Worm (Caenorhabditis elegans) whole organism, L4/young adult: Measurements from ENCODE around the gene col-33.

Experiments
- W03F9.2 ChIP-seq: fragments of 150-350 bp; optimal IDR thresholded peaks from 2 replicates; lab custom pipeline; 2014; ENCODE audit warnings: missing biosample characterization, missing genetic modification characterization
- dao-5 ChIP-seq: sonication (generic microtip); optimal IDR thresholded peaks from 2 replicates; lab custom pipeline; 2016; ENCODE audit warnings: missing genotype, missing genetic modification characterization, moderate library complexity, missing compliant biosample characterization
- him-1 ChIP-seq: sonication (generic microtip); optimal IDR thresholded peaks from 2 replicates; lab custom pipeline; 2016; ENCODE audit warnings: missing genotype, missing genetic modification reagents, missing genetic modification characterization, missing compliant biosample characterization

col-33 gene

ce11 chrIV:4247334-4247733 lies 15.8 kb upstream of the col-33 start:
- TF ChIP-seq him-1 (tag; lab: Kevin White, UChicago) (no peak), dao-5 (tag; lab: Kevin White, UChicago) (no peak), W03F9.2 (tag; lab: Kevin White, UChicago) (no peak)

- TF ChIP-seq W03F9.2 (tag; lab: Kevin White, UChicago), result no peak
- no peak for TF ChIP-seq him-1 (tag; lab: Kevin White, UChicago)
- no peak for TF ChIP-seq dao-5 (tag; lab: Kevin White, UChicago)
Observed at ce11 chrIV:4247770-4248169, 15.3 kb upstream of the col-33 start, which contains the start of gene ama-1. ama-1 (plus strand) TSS chrIV:4248070.

- TF ChIP-seq W03F9.2 (tag; lab: Kevin White, UChicago) (no peak), him-1 (tag; lab: Kevin White, UChicago) (no peak), dao-5 (tag; lab: Kevin White, UChicago) (no peak)
Observed at ce11 chrIV:4254989-4255582, 8.0 kb upstream of the col-33 start.

DNA sequence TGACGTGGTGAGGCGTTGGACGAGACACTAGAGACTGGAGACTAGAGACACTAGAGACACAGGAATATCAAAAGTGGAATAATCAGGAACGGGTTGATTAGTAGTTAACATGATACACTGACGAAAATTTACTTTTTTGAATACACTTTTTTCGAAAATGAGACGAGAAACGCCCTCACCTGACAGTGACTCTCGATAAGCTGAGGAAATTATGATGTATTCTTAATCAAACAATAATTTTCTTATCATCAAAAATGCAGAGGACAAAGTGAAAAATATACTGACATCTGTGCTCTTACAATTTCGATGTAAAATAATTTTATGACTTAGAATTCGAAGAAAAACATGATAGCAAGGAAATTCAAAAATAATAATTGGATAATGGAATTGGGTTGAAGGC lies 3.7 kb upstream of the col-33 start:
- no peak for TF ChIP-seq dao-5 (tag; lab: Kevin White, UChicago)

DNA sequence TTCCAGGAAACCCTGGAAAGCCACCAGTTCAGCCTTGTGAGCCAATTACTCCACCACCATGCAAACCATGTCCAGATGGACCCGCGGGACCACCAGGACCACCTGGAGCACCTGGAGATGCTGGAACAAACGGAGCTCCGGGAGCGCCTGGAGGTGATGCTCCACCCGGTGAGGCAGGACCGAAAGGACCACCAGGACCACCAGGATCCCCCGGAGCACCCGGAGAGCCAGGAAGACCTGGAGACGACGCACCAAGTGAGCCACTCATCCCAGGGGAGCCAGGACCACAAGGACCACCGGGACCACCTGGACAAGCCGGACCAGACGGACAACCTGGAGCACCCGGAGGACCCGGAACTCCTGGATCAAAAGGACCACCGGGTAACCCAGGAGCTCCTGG lies 1.6 kb downstream of the col-33 start:
- TF ChIP-seq him-1 (tag; lab: Kevin White, UChicago), result no peak
- TF ChIP-seq dao-5 (tag; lab: Kevin White, UChicago), result no peak
- no peak for TF ChIP-seq W03F9.2 (tag; lab: Kevin White, UChicago)

DNA sequence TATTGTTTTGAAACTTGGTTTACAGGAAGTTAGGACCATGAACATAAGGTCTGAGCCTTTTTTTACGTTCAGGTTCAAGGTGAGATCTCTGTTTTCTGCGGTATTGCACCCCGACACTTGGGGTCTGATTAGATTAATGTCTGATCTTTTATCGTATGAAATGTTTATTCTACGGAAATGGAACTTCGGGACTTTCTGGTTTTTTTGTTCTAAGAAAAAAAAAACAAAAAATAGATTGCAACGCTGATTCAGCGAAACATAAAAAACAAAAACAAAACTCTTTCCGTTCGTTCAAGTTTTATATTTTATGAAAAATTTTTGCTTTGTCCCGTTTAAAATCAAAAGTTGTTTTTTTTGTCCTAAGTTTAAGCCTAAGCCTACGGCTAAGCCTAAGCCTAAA lies 2.1 kb downstream of the col-33 start, which contains the start of gene F36A4.5:
Gene F36A4.5, plus strand, starts transcription at position 301 of the 400 bp plus-strand sequence.
- TF ChIP-seq W03F9.2 (tag; lab: Kevin White, UChicago) (no peak), dao-5 (tag; lab: Kevin White, UChicago) (no peak), him-1 (tag; lab: Kevin White, UChicago) (no peak)

ce11 chrIV:4265951-4266350 lies 2.9 kb downstream of the col-33 start:
- no peak for TF ChIP-seq dao-5 (tag; lab: Kevin White, UChicago)

- TF ChIP-seq dao-5 (tag; lab: Kevin White, UChicago) (no peak), him-1 (tag; lab: Kevin White, UChicago) (no peak), W03F9.2 (tag; lab: Kevin White, UChicago) (no peak)
Observed at ce11 chrIV:4267320-4267719, 4.2 kb downstream of the col-33 start, which contains the start of gene F36A4.4. F36A4.4 (plus strand) TSS chrIV:4267620.

DNA sequence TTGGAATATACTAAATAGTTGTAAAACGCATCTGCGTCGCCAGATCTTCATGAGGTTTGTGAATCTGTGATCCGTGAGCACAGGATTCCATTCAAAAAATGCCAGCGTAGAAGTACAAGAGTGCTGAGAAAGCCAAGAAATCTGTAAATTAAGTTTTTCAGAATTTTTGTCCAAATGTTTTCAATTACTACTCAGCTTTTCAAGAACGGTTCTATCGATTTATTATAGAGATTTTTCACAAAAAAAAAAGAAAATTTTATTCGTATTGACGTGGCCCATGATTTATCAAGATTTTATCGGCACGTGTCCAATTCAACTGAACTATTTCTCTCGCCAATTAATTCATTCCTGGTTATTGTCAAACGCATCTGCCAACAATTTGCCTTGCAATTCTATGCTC lies 6.2 kb downstream of the col-33 start, which contains the start of gene F36A4.3:
Gene F36A4.3, plus strand, starts transcription at position 301 of the 400 bp plus-strand sequence.
- TF ChIP-seq dao-5 (tag; lab: Kevin White, UChicago) (no peak), W03F9.2 (tag; lab: Kevin White, UChicago) (no peak), him-1 (tag; lab: Kevin White, UChicago) (no peak)

ce11 chrIV:4270925-4271324 lies 7.8 kb downstream of the col-33 start, which contains the start of gene F36A4.2:
F36A4.2 (plus strand) TSS chrIV:4271225.
- TF ChIP-seq him-1 (tag; lab: Kevin White, UChicago) (no peak), dao-5 (tag; lab: Kevin White, UChicago) (no peak), W03F9.2 (tag; lab: Kevin White, UChicago) (no peak)

ce11 chrIV:4272167-4272566 lies 9.1 kb downstream of the col-33 start, which contains the start of gene F36A4.1:
F36A4.1 (plus strand) TSS chrIV:4272467.
- no peak for TF ChIP-seq W03F9.2 (tag; lab: Kevin White, UChicago)
- TF ChIP-seq him-1 (tag; lab: Kevin White, UChicago), result no peak
- TF ChIP-seq dao-5 (tag; lab: Kevin White, UChicago), result no peak

- TF ChIP-seq him-1 (tag; lab: Kevin White, UChicago), result no peak
- TF ChIP-seq dao-5 (tag; lab: Kevin White, UChicago), result no peak
Observed at ce11 chrIV:4277694-4278093, 14.6 kb downstream of the col-33 start, which contains the start of gene nhr-78. nhr-78 (minus strand) TSS chrIV:4277875.

DNA sequence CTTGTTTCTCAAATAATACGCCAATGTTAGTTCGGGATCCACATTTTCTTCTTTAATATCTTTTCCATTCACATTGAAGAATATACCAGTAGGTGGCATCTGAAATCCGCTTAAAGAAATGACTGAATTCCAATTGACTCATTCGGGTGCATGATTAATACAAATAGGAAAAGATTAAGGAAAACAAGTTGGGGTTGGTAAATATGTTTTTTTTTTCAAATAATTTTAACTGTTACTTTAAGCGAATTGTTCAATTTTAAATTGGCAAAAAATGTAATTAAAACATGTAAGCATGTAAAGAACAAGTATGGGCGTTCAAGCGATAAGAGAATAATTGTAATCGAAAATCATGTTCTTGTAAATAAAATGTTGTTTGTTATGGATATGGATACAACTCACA lies 20.9 kb downstream of the col-33 start, which contains the start of gene F15E6.6:
Gene F15E6.6, minus strand, starts transcription at position 101 of the 400 bp plus-strand sequence.
- TF ChIP-seq W03F9.2 (tag; lab: Kevin White, UChicago) (no peak), him-1 (tag; lab: Kevin White, UChicago) (no peak), dao-5 (tag; lab: Kevin White, UChicago) (no peak)

ce11 chrIV:4284989-4285388 lies 21.9 kb downstream of the col-33 start:
- TF ChIP-seq W03F9.2 (tag; lab: Kevin White, UChicago) (no peak), dao-5 (tag; lab: Kevin White, UChicago) (no peak), him-1 (tag; lab: Kevin White, UChicago) (no peak)
